Fruit fly (Drosophila melanogaster): Measurements from ENCODE around the gene CG8838.

The CG8838 gene

dm6 chr2L:3319731-3320295, 37.6 kb upstream of the CG8838 start, which contains the start of the genes Fign and CG8837 (continued):
- TF ChIP-seq Dad (GFP tag; optimal IDR thresholded peaks at IDR 0.05) (no peak), Optix (GFP tag; IDR thresholded peaks at IDR 0.05) (no peak), CG2678 (tag; optimal IDR thresholded peaks at IDR 0.05) (no peak), Ssrp (tag; optimal IDR thresholded peaks at IDR 0.05) (no peak), YL-1 (GFP tag; optimal IDR thresholded peaks at IDR 0.05) (no peak), CG6854 (GFP tag; optimal IDR thresholded peaks at IDR 0.05) (no peak), gsb-n (tag; optimal IDR thresholded peaks at IDR 0.05) (no peak), grau (tag; optimal IDR thresholded peaks at IDR 0.05) (no peak), gfzf (GFP tag; optimal IDR thresholded peaks at IDR 0.05) (peak; percentile 40), CG6813 (GFP tag; optimal IDR thresholded peaks at IDR 0.05) (no peak), onecut (GFP tag; IDR thresholded peaks at IDR 0.05) (no peak), crp (GFP tag; optimal IDR thresholded peaks at IDR 0.05) (peak; percentile 63 to 93), CG12155 (GFP tag; optimal IDR thresholded peaks at IDR 0.05) (no peak), C15 (GFP tag; IDR thresholded peaks at IDR 0.05) (no peak), lilli (GFP tag; optimal IDR thresholded peaks at IDR 0.05) (no peak), CG15011 (GFP tag; optimal IDR thresholded peaks at IDR 0.05) (no peak), odd (GFP tag; optimal IDR thresholded peaks at IDR 0.05) (no peak), Sox102F (GFP tag; optimal IDR thresholded peaks at IDR 0.05) (no peak), caup (GFP tag; optimal IDR thresholded peaks at IDR 0.05; ENCODE audit: severe bottlenecking) (no peak), peb (GFP tag; IDR thresholded peaks at IDR 0.05) (no peak), Opbp (GFP tag; IDR thresholded peaks at IDR 0.05; ENCODE audit: partially characterized antibody) (peak; percentile 77; the same call in 2 of the 3 replicates)

DNA sequence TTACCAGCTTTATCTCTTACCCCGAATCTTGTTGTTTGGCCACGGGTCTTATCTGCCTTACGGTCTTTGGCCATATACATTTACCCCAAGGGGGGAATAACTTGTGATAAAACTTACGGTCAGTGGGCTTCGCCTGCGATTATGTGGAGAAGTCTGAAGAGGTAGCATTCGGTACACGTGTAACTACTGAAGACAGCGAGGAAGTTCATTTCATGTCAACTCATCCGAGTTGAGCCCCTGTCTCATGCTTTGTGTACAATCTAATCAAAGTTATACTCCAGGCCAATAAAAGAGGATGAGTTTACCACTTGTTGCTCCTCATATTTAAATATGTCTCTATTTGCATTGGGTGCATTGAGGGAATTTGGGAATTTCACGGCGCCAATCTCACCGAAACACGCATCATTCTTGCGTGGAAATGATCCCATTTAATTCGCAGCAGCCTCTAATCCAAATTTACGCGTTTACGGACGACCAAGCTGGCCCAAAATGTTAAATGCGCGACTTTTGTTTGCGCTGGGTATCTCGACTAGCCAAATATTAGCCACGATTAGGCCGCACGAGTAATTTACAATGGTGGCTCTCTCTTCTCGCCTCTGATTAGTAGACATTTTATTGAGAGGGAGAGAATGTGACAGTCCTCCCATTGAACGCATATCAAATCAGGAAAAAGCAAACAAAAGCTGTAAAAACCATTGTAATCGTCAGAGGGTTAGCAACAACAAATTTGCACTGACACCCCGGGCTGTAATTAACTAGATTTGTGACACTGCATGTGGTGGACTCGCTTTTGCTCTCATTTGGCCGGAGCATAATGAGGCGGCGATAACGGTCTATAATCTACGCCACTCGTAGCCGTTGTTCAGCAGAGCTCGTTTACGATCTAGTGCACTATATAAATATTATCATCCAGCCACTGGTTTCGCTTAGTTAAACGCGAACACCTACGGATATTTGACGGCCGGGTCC, 33.8 kb upstream of the CG8838 start, which contains the start of gene CG33281:
CG33281 (plus strand) TSS at position 919 of the 969 bp plus-strand sequence.
- TF ChIP-seq PHDP (tag; optimal IDR thresholded peaks at IDR 0.05): peak; percentile 4
- TF ChIP-seq CG4730 (GFP tag; IDR thresholded peaks at IDR 0.05): no peak
- no peak for TF ChIP-seq CG10462 (GFP tag; optimal IDR thresholded peaks at IDR 0.05)
- peak; percentile 48 for TF ChIP-seq CG1233 (GFP tag; optimal IDR thresholded peaks at IDR 0.05)
- TF ChIP-seq Meics (GFP tag; optimal IDR thresholded peaks at IDR 0.05): peak; percentile 93
- no peak for TF ChIP-seq Dip3 (GFP tag; optimal IDR thresholded peaks at IDR 0.05)
- TF ChIP-seq lab (GFP tag; optimal IDR thresholded peaks at IDR 0.05): peak; percentile 63
- TF ChIP-seq Fer1 (GFP tag; optimal IDR thresholded peaks at IDR 0.05): no peak
- no peak for TF ChIP-seq sd (tag; optimal IDR thresholded peaks at IDR 0.05)
- no peak for TF ChIP-seq CG12236 (GFP tag; optimal IDR thresholded peaks at IDR 0.05)
- no peak for TF ChIP-seq Pdp1 (GFP tag; optimal IDR thresholded peaks at IDR 0.05)
- peak; percentile 43 for TF ChIP-seq CG34376 (GFP tag; optimal IDR thresholded peaks at IDR 0.05)
- TF ChIP-seq C15 (GFP tag; IDR thresholded peaks at IDR 0.05): no peak
- TF ChIP-seq CG33557 (GFP tag; optimal IDR thresholded peaks at IDR 0.05): no peak
- peak; percentile 71 for TF ChIP-seq Fer2 (tag; optimal IDR thresholded peaks at IDR 0.05)
- TF ChIP-seq CG12071 (GFP tag; optimal IDR thresholded peaks at IDR 0.05): peak; percentile 73
- TF ChIP-seq CG8290 (GFP tag; optimal IDR thresholded peaks at IDR 0.05): no peak
- no peak for TF ChIP-seq CG8290 (tag; optimal IDR thresholded peaks at IDR 0.05)
- no peak for TF ChIP-seq ap (GFP tag; IDR thresholded peaks at IDR 0.05)
- no peak for TF ChIP-seq sc (optimal IDR thresholded peaks at IDR 0.05)
- TF ChIP-seq sc (GFP tag; optimal IDR thresholded peaks at IDR 0.05): no peak
- TF ChIP-seq mirr (GFP tag; optimal IDR thresholded peaks at IDR 0.05): peak; percentile 67
- TF ChIP-seq nau (GFP tag; optimal IDR thresholded peaks at IDR 0.05): no peak
- TF ChIP-seq NFAT (GFP tag; IDR thresholded peaks at IDR 0.05): no peak
- no peak for TF ChIP-seq CG6175 (GFP tag; IDR thresholded peaks at IDR 0.05)
- TF ChIP-seq tio (GFP tag; optimal IDR thresholded peaks at IDR 0.05): no peak
- TF ChIP-seq amos (GFP tag; IDR thresholded peaks at IDR 0.05; ENCODE audit: partially characterized antibody): no peak
- no peak for TF ChIP-seq peb (GFP tag; IDR thresholded peaks at IDR 0.05)
- TF ChIP-seq Lim3 (GFP tag; IDR thresholded peaks at IDR 0.05): no peak

Data from whole organism, embryonic.